Fruit fly (Drosophila melanogaster) whole organism, adult: Measurements from ENCODE around the gene CG7049.

Experiments used
- CG14711 ChIP-seq: fragments of 200-800 bp; sonication (Bioruptor generic); optimal IDR thresholded peaks from 2 replicates; lab custom pipeline; 2018; ENCODE audit warnings: missing biosample characterization, mild to moderate bottlenecking, missing genetic modification characterization, moderate library complexity
- CG5204 ChIP-seq: fragments of 200-800 bp; sonication (Bioruptor generic); optimal IDR thresholded peaks from 2 replicates; lab custom pipeline; 2016; ENCODE audit warnings: missing biosample characterization, missing genetic modification characterization
- CG7045 ChIP-seq: fragments of 200-800 bp; sonication (Bioruptor generic); optimal IDR thresholded peaks from 2 replicates; lab custom pipeline; 2017; ENCODE audit warnings: missing biosample characterization, mild to moderate bottlenecking, missing genetic modification characterization
- CG7101 ChIP-seq: fragments of 200-800 bp; sonication (Bioruptor generic); optimal IDR thresholded peaks from 2 replicates; lab custom pipeline; 2018; ENCODE audit warnings: missing biosample characterization, mild to moderate bottlenecking, missing genetic modification characterization, moderate library complexity
- Clk ChIP-seq: fragments of 200-800 bp; sonication (Bioruptor generic); optimal IDR thresholded peaks from 2 replicates; lab custom pipeline; 2017; ENCODE audit warnings: missing biosample characterization, missing genetic modification characterization
- Crg-1 ChIP-seq: fragments of 200-800 bp; sonication (Bioruptor generic); optimal IDR thresholded peaks from 2 replicates; lab custom pipeline; 2016; ENCODE audit warnings: missing biosample characterization, missing genetic modification characterization
- Hr96 ChIP-seq: fragments of 200-800 bp; sonication (Bioruptor generic); optimal IDR thresholded peaks from 2 replicates; lab custom pipeline; 2016; ENCODE audit warnings: missing biosample characterization, missing genetic modification characterization
- Mnt ChIP-seq: fragments of 200-800 bp; sonication (Bioruptor generic); optimal IDR thresholded peaks from 2 replicates; lab custom pipeline; 2016; ENCODE audit warnings: missing biosample characterization, mild to moderate bottlenecking, missing genetic modification characterization
- bab1 ChIP-seq: fragments of 200-800 bp; sonication (Bioruptor generic); optimal IDR thresholded peaks from 3 replicates; lab custom pipeline; 2019; ENCODE audit warnings: missing biosample characterization, mild to moderate bottlenecking, missing genetic modification characterization, moderate library complexity
- cnc ChIP-seq, 2 experiments: fragments of >200 bp; optimal IDR thresholded peaks; 2 replicates each; lab custom pipeline; 2017
- kay ChIP-seq: fragments of 200-800 bp; sonication (Bioruptor generic); peaks from one replicate; lab custom pipeline; 2016; ENCODE audit warnings: missing biosample characterization, missing genetic modification characterization, borderline replicate concordance
- ovo ChIP-seq: fragments of 200-800 bp; sonication (Bioruptor generic); optimal IDR thresholded peaks from 2 replicates; lab custom pipeline; 2016; ENCODE audit warnings: missing biosample characterization, missing genetic modification characterization
- tj ChIP-seq: fragments of 200-800 bp; sonication (Bioruptor generic); optimal IDR thresholded peaks from 3 replicates; lab custom pipeline; 2017; ENCODE audit warnings: missing biosample characterization, mild to moderate bottlenecking, missing genetic modification characterization, moderate library complexity
- toe ChIP-seq: fragments of 200-800 bp; sonication (Bioruptor generic); optimal IDR thresholded peaks from 2 replicates; lab custom pipeline; 2016; ENCODE audit warnings: missing biosample characterization, missing genetic modification characterization

- TF ChIP-seq Mnt (GFP tag; lab: Kevin White, UChicago) (no peak), CG14711 (tag; lab: Kevin White, UChicago) (no peak), Clk (no peak), bab1 (no peak), toe (GFP tag; lab: Kevin White, UChicago) (no peak), tj (GFP tag; lab: Kevin White, UChicago) (no peak), CG5204 (GFP tag; lab: Kevin White, UChicago) (no peak), Crg-1 (no peak), Hr96 (GFP tag; lab: Kevin White, UChicago) (no peak), CG7045 (GFP tag; lab: Kevin White, UChicago) (no peak), ovo (GFP tag; lab: Kevin White, UChicago) (no peak), cnc (optimal IDR thresholded peaks at IDR 0.05; lab: Kevin White, UChicago) (no peak), CG7101 (tag; lab: Kevin White, UChicago) (no peak), kay (GFP tag; lab: Kevin White, UChicago) (no peak)
Measured at dm6 chr3L:134868-135267, 41.2 kb downstream of the CG7049 start.
